Worm (Caenorhabditis elegans) whole organism, early embryonic: ENCODE data around the gene Y17G9B.5.
"Not testable (repeated sequence)": the region's sequence is repeated elsewhere in the genome, so short reads cannot be mapped to it uniquely, and the experiment has no call there.

Experiments
- F13C5.2 ChIP-seq: sonication (generic microtip); optimal IDR thresholded peaks from 2 replicates; lab custom pipeline; 2017; ENCODE audit warnings: mild to moderate bottlenecking, missing genetic modification characterization, inconsistent platforms, missing compliant biosample characterization
- aly-1 ChIP-seq: sonication (generic microtip); optimal IDR thresholded peaks from 2 replicates; lab custom pipeline; 2016; ENCODE audit warnings: missing genetic modification characterization, missing compliant biosample characterization
- ama-1 ChIP-seq: fragments of 150-350 bp; optimal IDR thresholded peaks from 2 replicates; lab custom pipeline; 2014
- ets-7 ChIP-seq: sonication (generic microtip); optimal IDR thresholded peaks from 2 replicates; lab custom pipeline; 2016; ENCODE audit warnings: missing genotype, missing genetic modification characterization, missing compliant biosample characterization
- flt-1 ChIP-seq: fragments of 200-800 bp; sonication (Bioruptor generic); IDR thresholded peaks from 2 replicates; pipeline ENCODE4 v1.3.6; 2022; ENCODE audit warnings: missing genetic modification characterization, missing compliant biosample characterization
- hmbx-1 ChIP-seq: sonication (generic microtip); optimal IDR thresholded peaks from 2 replicates; lab custom pipeline; 2016; ENCODE audit warnings: mild to moderate bottlenecking, missing genetic modification characterization, missing compliant biosample characterization
- hmg-4 ChIP-seq: fragments of 200-800 bp; sonication (Bioruptor generic); optimal IDR thresholded peaks from 2 replicates; lab custom pipeline; 2018; ENCODE audit warnings: mild to moderate bottlenecking, missing genetic modification characterization, missing compliant biosample characterization
- hnd-1 ChIP-seq: sonication (generic microtip); optimal IDR thresholded peaks from 2 replicates; lab custom pipeline; 2016; ENCODE audit warnings: missing genetic modification characterization, missing compliant biosample characterization
- pes-1 ChIP-seq: fragments of 200-800 bp; sonication (Bioruptor generic); IDR thresholded peaks from 2 replicates; pipeline ENCODE4 v1.3.6; 2022; ENCODE audit warnings: missing genetic modification reagents, missing genetic modification characterization, missing compliant biosample characterization
- scrt-1 ChIP-seq: fragments of 200-800 bp; sonication (Bioruptor generic); IDR thresholded peaks from 2 replicates; pipeline ENCODE4 v1.3.6; 2022; ENCODE audit warnings: missing genetic modification characterization, missing compliant biosample characterization
- sea-1 ChIP-seq: fragments of 200-800 bp; sonication (Bioruptor generic); conservative IDR thresholded peaks from 2 replicates; pipeline ENCODE4 v1.3.6; 2022; ENCODE audit warnings: missing genetic modification characterization, missing compliant biosample characterization
- tbx-11 ChIP-seq: fragments of 200-800 bp; sonication (Bioruptor generic); IDR thresholded peaks from 2 replicates; pipeline ENCODE4 v1.3.6; 2022; ENCODE audit warnings: missing genetic modification characterization, missing compliant biosample characterization
- tbx-37 ChIP-seq: fragments of 200-800 bp; sonication (Bioruptor generic); conservative IDR thresholded peaks from 2 replicates; pipeline ENCODE4 v1.3.6; 2022; ENCODE audit warnings: missing genetic modification reagents, missing genetic modification characterization, missing compliant biosample characterization
- tra-4 ChIP-seq: sonication (generic microtip); optimal IDR thresholded peaks from 2 replicates; lab custom pipeline; 2017; ENCODE audit warnings: missing genetic modification characterization, missing compliant biosample characterization

DNA sequence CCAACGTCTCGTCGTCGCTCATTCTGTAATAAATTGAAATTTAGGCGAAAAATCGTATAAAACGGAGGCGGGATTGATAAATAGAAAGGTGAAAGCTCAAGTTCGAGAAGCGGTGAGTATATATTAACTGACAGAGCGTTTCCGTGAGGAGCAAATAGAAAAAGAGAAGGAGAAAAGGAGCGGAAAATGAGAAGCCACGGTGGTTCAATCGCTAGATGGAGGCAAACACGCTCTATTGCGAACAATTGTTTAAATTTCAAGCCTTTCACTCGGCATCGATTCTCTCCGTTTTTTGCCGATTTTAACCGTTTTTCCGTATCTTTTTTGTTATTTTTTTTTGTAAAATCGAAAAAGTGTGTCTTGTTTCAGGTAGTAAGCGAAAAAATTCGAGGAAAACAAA, 34.3 kb upstream of the Y17G9B.5 start, which contains the start of gene miro-1:
- TF ChIP-seq flt-1 (GFP tag; lab: Robert Waterston, UW); scrt-1; sea-1 (GFP tag; lab: Robert Waterston, UW); hmg-4; tra-4; pes-1 (GFP tag; lab: Robert Waterston, UW); ama-1 (lab: Kevin White, UChicago); hmbx-1 (tag; lab: Kevin White, UChicago); tbx-37 (GFP tag; lab: Robert Waterston, UW); tbx-11; aly-1 (tag; lab: Kevin White, UChicago); ets-7 (tag; lab: Kevin White, UChicago); hnd-1 (tag; lab: Kevin White, UChicago); F13C5.2 (tag; lab: Kevin White, UChicago): not testable (repeated sequence)
